Fruit fly (Drosophila melanogaster) Kc167 (cell line): ENCODE data around the gene PNPase.

Experiments
- Myc ChIP-seq: fragments of >200 bp; optimal IDR thresholded peaks from 2 replicates; lab custom pipeline; 2017; ENCODE audit warnings: missing external identifiers
- Sin3A ChIP-seq: fragments of >200 bp; optimal IDR thresholded peaks from 2 replicates; lab custom pipeline; 2018; ENCODE audit warnings: missing external identifiers
- h ChIP-seq: fragments of >200 bp; optimal IDR thresholded peaks from 3 replicates; lab custom pipeline; 2018; ENCODE audit warnings: missing external identifiers
- insv ChIP-seq: fragments of >200 bp; optimal IDR thresholded peaks from 3 replicates; lab custom pipeline; 2018; ENCODE audit warnings: missing external identifiers
- psq ChIP-seq: fragments of >200 bp; optimal IDR thresholded peaks from 2 replicates; lab custom pipeline; 2017; ENCODE audit warnings: missing external identifiers
- ttk ChIP-seq: sonication (Bioruptor generic); optimal IDR thresholded peaks from 2 replicates; lab custom pipeline; 2017; ENCODE audit warnings: missing external identifiers

dm6 chr3R:31407026-31407654, 1.9 kb upstream of the PNPase start:
- TF ChIP-seq h (lab: Kevin White, UChicago) = no peak
- no peak for TF ChIP-seq ttk
- no peak for TF ChIP-seq Myc (lab: Kevin White, UChicago)
- no peak for TF ChIP-seq Sin3A (lab: Kevin White, UChicago)
- no peak for TF ChIP-seq psq
- no peak for TF ChIP-seq insv (lab: Kevin White, UChicago)
